Fruit fly (Drosophila melanogaster) whole organism, wandering third instar larva: Measurements from ENCODE around the gene beat-IIIa.

Source experiments
- Abd-B ChIP-seq: fragments of >200 bp; optimal IDR thresholded peaks from 2 replicates; lab custom pipeline; 2017; ENCODE audit warnings: missing biosample characterization, missing genetic modification characterization
- CG32264 ChIP-seq: fragments of 200-800 bp; sonication (Bioruptor generic); optimal IDR thresholded peaks from 2 replicates; lab custom pipeline; 2016; ENCODE audit warnings: missing biosample characterization, missing genetic modification characterization
- CG9705 ChIP-seq: fragments of 200-800 bp; sonication (Bioruptor generic); optimal IDR thresholded peaks from 2 replicates; lab custom pipeline; 2018; ENCODE audit warnings: missing biosample characterization, mild to moderate bottlenecking, missing genetic modification characterization
- CrebA ChIP-seq: fragments of 200-800 bp; sonication (Bioruptor generic); optimal IDR thresholded peaks from 2 replicates; lab custom pipeline; 2016; ENCODE audit warnings: missing biosample characterization, mild to moderate bottlenecking, missing genetic modification characterization, borderline replicate concordance
- Dfd ChIP-seq: fragments of >200 bp; optimal IDR thresholded peaks from 2 replicates; lab custom pipeline; 2017; ENCODE audit warnings: missing biosample characterization, missing genetic modification characterization
- Dif ChIP-seq: fragments of 200-275, 200-300 bp; sonication (Bioruptor generic); optimal IDR thresholded peaks from 2 replicates; lab custom pipeline; 2018; ENCODE audit warnings: missing biosample characterization, missing genetic modification characterization; ENCODE audit not compliant: partially characterized antibody
- GATAd ChIP-seq: sonication (Bioruptor generic); optimal IDR thresholded peaks from 2 replicates; lab custom pipeline; 2016; ENCODE audit warnings: missing biosample characterization, missing genetic modification characterization
- HLH106 ChIP-seq: fragments of 200-800 bp; optimal IDR thresholded peaks from 3 replicates; lab custom pipeline; 2019; ENCODE audit warnings: missing biosample characterization, mild to moderate bottlenecking, missing genetic modification characterization, moderate library complexity
- Hnf4 ChIP-seq: fragments of 200-800 bp; sonication (Bioruptor generic); optimal IDR thresholded peaks from 2 replicates; lab custom pipeline; 2016; ENCODE audit warnings: missing biosample characterization, mild to moderate bottlenecking, missing genetic modification characterization
- Hr78 ChIP-seq: fragments of >200 bp; optimal IDR thresholded peaks from 2 replicates; lab custom pipeline; 2017; ENCODE audit warnings: missing biosample characterization, missing genetic modification characterization
- Hr83 ChIP-seq: fragments of 200-300 bp; sonication (Bioruptor generic); optimal IDR thresholded peaks from 2 replicates; lab custom pipeline; 2016; ENCODE audit warnings: missing biosample characterization, mild to moderate bottlenecking, missing genetic modification characterization, moderate library complexity; ENCODE audit not compliant: poor library complexity, severe bottlenecking
- Jra ChIP-seq: sonication (Bioruptor generic); optimal IDR thresholded peaks from 2 replicates; lab custom pipeline; 2016; ENCODE audit warnings: missing biosample characterization, missing genetic modification characterization
- Mio ChIP-seq: sonication (Bioruptor generic); optimal IDR thresholded peaks from 2 replicates; lab custom pipeline; 2016; ENCODE audit warnings: missing biosample characterization, missing genetic modification characterization
- N ChIP-seq: fragments of >200 bp; optimal IDR thresholded peaks from 2 replicates; lab custom pipeline; 2018; ENCODE audit warnings: missing biosample characterization, missing external identifiers, missing genetic modification characterization
- Rel ChIP-seq, 2 experiments: fragments of 200-800 bp; sonication (Bioruptor generic) in 1 of 2; optimal IDR thresholded peaks; 2 replicates in 1 of 2; 3 replicates in 1 of 2; lab custom pipeline; 2016 to 2019; ENCODE audit warnings: mild to moderate bottlenecking in 2 of 2, missing biosample characterization in 2 of 2, missing genetic modification characterization in 2 of 2, moderate library complexity in 1 of 2
- Sp1 ChIP-seq: fragments of 200-800 bp; sonication (Bioruptor generic); optimal IDR thresholded peaks from 3 replicates; lab custom pipeline; 2019; ENCODE audit warnings: missing biosample characterization, mild to moderate bottlenecking, missing genetic modification characterization, moderate library complexity
- Vsx2 ChIP-seq: fragments of 200-300, 225-300 bp; sonication (Bioruptor generic); optimal IDR thresholded peaks from 2 replicates; lab custom pipeline; 2018; ENCODE audit warnings: missing biosample characterization, missing genetic modification characterization; ENCODE audit not compliant: partially characterized antibody
- br ChIP-seq: fragments of 200-800 bp; sonication (Bioruptor generic); optimal IDR thresholded peaks from 2 replicates; lab custom pipeline; 2016; ENCODE audit warnings: missing biosample characterization, missing genetic modification characterization
- brk ChIP-seq: fragments of 200-800 bp; sonication (Bioruptor generic); optimal IDR thresholded peaks from 2 replicates; lab custom pipeline; 2016; ENCODE audit warnings: missing biosample characterization, mild to moderate bottlenecking, missing genetic modification characterization
- dl ChIP-seq, 2 experiments: fragments of 175-275, 200-275 bp in 1 of 2; fragments of 200-275 bp in 1 of 2; sonication (Bioruptor generic); optimal IDR thresholded peaks; lab custom pipeline; 2018; ENCODE audit warnings: mild to moderate bottlenecking in 2 of 2, missing biosample characterization in 2 of 2, missing genetic modification characterization in 2 of 2, moderate library complexity in 2 of 2; ENCODE audit not compliant: partially characterized antibody in 2 of 2, insufficient read depth in 1 of 2
- dmrt93B ChIP-seq: fragments of 200-800 bp; sonication (Bioruptor generic); optimal IDR thresholded peaks from 2 replicates; lab custom pipeline; 2018; ENCODE audit warnings: missing biosample characterization, mild to moderate bottlenecking, missing genetic modification characterization
- foxo ChIP-seq, 2 experiments: fragments of 200-800 bp; sonication (Bioruptor generic); optimal IDR thresholded peaks; 2 replicates in 1 of 2; 3 replicates in 1 of 2; lab custom pipeline; 2016 to 2017; ENCODE audit warnings: missing biosample characterization in 2 of 2, missing genetic modification characterization in 2 of 2
- jim ChIP-seq: fragments of 175-275, 200-325 bp; sonication (Bioruptor generic); optimal IDR thresholded peaks from 2 replicates; lab custom pipeline; 2016; ENCODE audit warnings: missing biosample characterization, mild to moderate bottlenecking, missing genetic modification characterization
- pan ChIP-seq: fragments of >200 bp; optimal IDR thresholded peaks from 2 replicates; lab custom pipeline; 2017
- rgr ChIP-seq: fragments of 200-800 bp; sonication (Bioruptor generic); optimal IDR thresholded peaks from 3 replicates; lab custom pipeline; 2016; ENCODE audit warnings: missing biosample characterization, mild to moderate bottlenecking, missing genetic modification characterization
- sage ChIP-seq: fragments of 200-800 bp; sonication (Bioruptor generic); optimal IDR thresholded peaks from 2 replicates; lab custom pipeline; 2016; ENCODE audit warnings: missing biosample characterization, mild to moderate bottlenecking, missing genetic modification characterization
- sv ChIP-seq: fragments of 200-800 bp; sonication (Bioruptor generic); optimal IDR thresholded peaks from 3 replicates; lab custom pipeline; 2016; ENCODE audit warnings: missing biosample characterization, missing genetic modification characterization
- tai ChIP-seq: sonication (Bioruptor generic); optimal IDR thresholded peaks from 2 replicates; lab custom pipeline; 2016; ENCODE audit warnings: missing biosample characterization, missing genetic modification characterization
- usp ChIP-seq: fragments of >200 bp; optimal IDR thresholded peaks from 2 replicates; lab custom pipeline; 2017; ENCODE audit warnings: missing biosample characterization, missing genetic modification characterization

Gene beat-IIIa

DNA sequence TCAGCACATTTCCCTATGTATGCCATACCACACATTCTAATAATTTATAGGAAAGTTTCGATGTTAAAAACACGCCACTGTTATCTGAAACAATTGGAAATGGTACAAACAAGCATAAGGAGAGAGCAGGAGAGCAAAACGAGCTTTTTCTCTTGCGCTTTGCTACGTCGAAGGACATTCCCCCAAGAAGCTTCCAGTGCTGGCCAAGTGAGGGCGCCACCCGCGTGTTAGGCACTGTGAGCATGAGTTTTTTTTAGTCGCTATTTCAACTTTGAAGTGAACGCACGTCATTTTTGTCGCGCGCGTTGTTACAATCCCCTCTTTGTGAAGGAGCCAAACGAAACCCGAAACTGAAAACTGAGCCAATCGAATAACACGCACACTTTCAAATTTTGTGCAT, at the start of gene beat-IIIa, which contains the start of gene CG34106:
beat-IIIa (plus strand) TSS at position 230 of the 400 bp plus-strand sequence.
CG34106 (plus strand) TSS at position 230 of the 400 bp plus-strand sequence.
- TF ChIP-seq usp (GFP tag; lab: Kevin White, UChicago) (no peak), CG32264 (no peak)

DNA sequence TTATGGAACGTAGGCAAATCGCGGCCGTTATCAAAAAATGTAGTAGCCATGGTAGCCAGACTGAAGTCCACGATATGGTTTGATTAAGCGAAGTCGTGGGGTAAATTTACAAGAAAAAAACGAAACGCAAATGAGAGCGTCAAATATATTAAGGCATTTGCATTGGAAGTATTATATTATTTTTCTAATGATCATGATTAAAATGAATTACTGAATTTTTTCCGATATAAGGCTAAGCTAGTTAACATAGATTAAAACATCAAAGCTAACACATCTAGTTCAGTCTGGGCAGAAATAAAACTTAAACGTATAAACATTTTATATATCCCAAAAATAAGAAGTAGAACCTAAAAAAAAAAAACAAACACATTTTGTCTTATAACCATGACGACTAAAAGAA, 43.5 kb upstream of the beat-IIIa start, which contains the start of gene CG12620:
CG12620 (plus strand) TSS at position 301 of the 400 bp plus-strand sequence.
- TF ChIP-seq Hr83 (GFP tag; lab: Kevin White, UChicago) (no peak), brk (no peak), Dfd (GFP tag; lab: Kevin White, UChicago) (no peak), sage (GFP tag; lab: Kevin White, UChicago) (no peak), rgr (GFP tag; lab: Kevin White, UChicago) (no peak), dl (GFP tag; optimal IDR thresholded peaks at IDR 0.05; lab: Kevin White, UChicago; ENCODE audit: insufficient read depth in 1 of 2, partially characterized antibody in 2 of 2) (no peak), GATAd (no peak)

DNA sequence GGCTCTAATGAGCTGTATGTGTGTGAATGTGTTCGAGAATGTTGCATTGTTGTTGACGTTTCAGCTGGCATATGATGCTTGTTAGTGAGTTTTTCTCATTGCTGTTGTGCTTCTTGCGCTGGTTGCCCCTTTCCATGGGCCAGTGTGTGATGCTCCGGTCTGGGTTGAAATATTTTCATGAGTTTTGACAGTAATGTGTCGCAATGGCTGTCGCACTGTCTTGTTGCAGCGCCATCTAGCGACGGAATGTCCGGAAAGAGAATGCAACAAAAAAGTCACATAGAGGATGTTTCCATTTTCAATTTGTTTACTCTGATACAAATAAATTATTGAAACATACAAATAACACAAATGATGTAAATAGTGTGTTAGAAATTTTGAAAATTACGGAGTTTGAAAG, 38.1 kb upstream of the beat-IIIa start:
- TF ChIP-seq Mio (GFP tag; lab: Kevin White, UChicago) = no peak
- TF ChIP-seq CG9705 (GFP tag; lab: Kevin White, UChicago) = no peak
- TF ChIP-seq Abd-B (GFP tag; lab: Kevin White, UChicago) = no peak
- TF ChIP-seq tai (GFP tag; lab: Kevin White, UChicago) = no peak
- TF ChIP-seq sage (GFP tag; lab: Kevin White, UChicago) = no peak
- TF ChIP-seq Hr78 = no peak
- no peak for TF ChIP-seq Vsx2 (GFP tag; lab: Kevin White, UChicago)
- TF ChIP-seq brk = no peak
- no peak for TF ChIP-seq jim
- no peak for TF ChIP-seq CG32264
- no peak for TF ChIP-seq foxo (GFP tag; optimal IDR thresholded peaks at IDR 0.05; lab: Kevin White, UChicago)
- TF ChIP-seq Dfd (GFP tag; lab: Kevin White, UChicago) = no peak
- no peak for TF ChIP-seq dl (GFP tag; optimal IDR thresholded peaks at IDR 0.05; lab: Kevin White, UChicago; ENCODE audit: insufficient read depth in 1 of 2, partially characterized antibody in 2 of 2)
- TF ChIP-seq Hnf4 = no peak
- no peak for TF ChIP-seq HLH106 (tag; lab: Kevin White, UChicago)
- no peak for TF ChIP-seq Jra (GFP tag; lab: Kevin White, UChicago)
- TF ChIP-seq Dif (GFP tag; lab: Kevin White, UChicago) = no peak

DNA sequence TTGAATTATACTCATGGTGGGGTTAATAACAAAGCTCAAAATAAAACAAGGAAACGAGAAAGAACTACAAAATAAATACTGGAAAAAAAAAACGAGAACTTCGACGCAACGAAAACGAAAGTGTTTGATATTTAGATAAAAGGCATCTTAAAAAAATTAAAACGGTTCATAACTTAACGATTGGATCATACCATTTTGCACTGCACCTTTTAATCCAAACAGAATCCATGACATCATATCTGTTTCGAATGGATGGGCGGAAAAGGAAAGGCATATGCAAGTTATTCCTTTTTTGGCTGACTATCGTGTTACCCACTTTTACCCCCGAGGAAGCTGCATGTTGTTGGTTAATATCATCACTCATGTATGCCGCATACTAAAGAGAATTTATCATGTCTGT, 5.0 kb upstream of the beat-IIIa start, which contains the start of gene CG31784:
CG31784 (minus strand) TSS at position 101 of the 400 bp plus-strand sequence.
- TF ChIP-seq dmrt93B (GFP tag; lab: Kevin White, UChicago) = no peak
- no peak for TF ChIP-seq foxo (GFP tag; optimal IDR thresholded peaks at IDR 0.05; lab: Kevin White, UChicago)
- no peak for TF ChIP-seq sv (GFP tag; lab: Kevin White, UChicago)
- no peak for TF ChIP-seq HLH106 (tag; lab: Kevin White, UChicago)
- TF ChIP-seq CG32264 = no peak
- TF ChIP-seq Sp1 = no peak
- TF ChIP-seq CrebA = no peak

DNA sequence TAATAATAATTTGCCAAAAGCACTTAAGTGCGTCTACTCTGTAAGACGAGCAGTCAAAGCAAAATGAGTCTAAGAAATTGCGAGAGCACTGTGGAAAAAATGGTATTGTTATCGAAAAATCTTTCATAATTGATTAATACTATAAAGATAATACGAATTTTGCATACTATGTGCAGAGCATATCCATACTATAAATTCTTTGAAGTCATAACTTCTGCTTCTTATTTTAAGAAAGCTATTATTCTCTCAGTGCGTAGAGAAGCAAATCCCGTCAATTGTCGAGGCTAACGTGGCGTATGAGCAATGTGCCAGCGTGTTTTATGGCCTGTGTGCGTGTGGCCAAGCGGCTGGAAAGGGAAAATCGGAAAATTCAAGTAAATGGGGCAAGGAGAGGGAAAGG, 28.8 kb downstream of the beat-IIIa start:
- TF ChIP-seq sv (GFP tag; lab: Kevin White, UChicago) (no peak), dl (GFP tag; optimal IDR thresholded peaks at IDR 0.05; lab: Kevin White, UChicago; ENCODE audit: insufficient read depth in 1 of 2, partially characterized antibody in 2 of 2) (no peak), Rel (GFP tag; optimal IDR thresholded peaks at IDR 0.05; lab: Kevin White, UChicago) (no peak), Rel (tag; optimal IDR thresholded peaks at IDR 0.05; lab: Kevin White, UChicago) (no peak), foxo (GFP tag; optimal IDR thresholded peaks at IDR 0.05; lab: Kevin White, UChicago) (no peak), GATAd (no peak), Mio (GFP tag; lab: Kevin White, UChicago) (no peak), usp (GFP tag; lab: Kevin White, UChicago) (no peak), N (GFP tag; lab: Kevin White, UChicago) (no peak), HLH106 (tag; lab: Kevin White, UChicago) (no peak), br (GFP tag; lab: Kevin White, UChicago) (no peak), pan (lab: Kevin White, UChicago) (no peak), Jra (GFP tag; lab: Kevin White, UChicago) (no peak)
